Fruit fly (Drosophila melanogaster): Measurements from ENCODE around the gene Gyc76C.

Gene Gyc76C

DNA sequence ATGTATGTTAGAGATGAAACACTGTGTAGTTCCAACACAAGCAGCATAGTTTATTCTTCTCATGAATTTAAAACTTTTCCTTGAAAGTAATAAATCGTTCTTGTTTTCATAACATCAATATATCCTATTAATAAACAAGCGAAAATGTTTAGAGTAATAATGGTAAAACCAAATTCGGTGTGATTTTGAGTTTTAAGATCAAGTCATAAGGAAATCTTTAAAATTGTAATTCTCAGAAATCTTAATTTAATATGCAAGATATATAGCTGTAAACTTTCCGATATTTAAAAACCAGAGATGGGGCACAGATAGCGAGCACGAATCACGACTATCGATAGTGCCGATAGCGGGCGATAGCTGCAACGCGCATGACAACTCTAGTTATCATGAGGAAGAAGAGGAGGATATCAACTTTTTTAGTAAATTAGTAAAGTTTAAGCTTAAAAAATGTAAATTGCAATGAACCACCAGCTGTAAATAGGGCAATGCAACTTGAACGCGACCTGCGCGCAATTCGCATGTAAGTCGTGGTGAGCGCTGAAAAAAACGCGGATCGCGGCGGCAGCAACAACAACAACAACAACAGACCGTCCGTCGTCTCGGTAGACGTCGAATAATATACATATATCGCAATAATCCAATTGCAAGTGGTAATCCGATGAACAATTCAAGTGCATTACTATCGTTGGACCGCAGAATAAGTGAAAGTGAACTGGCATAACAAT lies 24.6 kb upstream of the Gyc76C start, which contains the start of the genes Fibp and Deaf1:
TSS of gene Fibp (minus strand) at position 161 of the 725 bp plus-strand sequence.
TSS of gene Deaf1 (plus strand) at position 368 of the 725 bp plus-strand sequence.
- no peak for TF ChIP-seq Pif1A (GFP tag; optimal IDR thresholded peaks at IDR 0.05)
- TF ChIP-seq CG10348 (GFP tag; IDR thresholded peaks at IDR 0.05), result no peak
- TF ChIP-seq CG13204 (GFP tag; optimal IDR thresholded peaks at IDR 0.05), result no peak
- TF ChIP-seq gl (tag; optimal IDR thresholded peaks at IDR 0.05), result no peak
- peak; percentile 53 for TF ChIP-seq CG34367 (tag; optimal IDR thresholded peaks at IDR 0.05)
- 0 out of 2 replicates have a peak, but pooled peaks have one; percentile 26 for TF ChIP-seq rn (GFP tag; IDR thresholded peaks at IDR 0.05)
- peak; percentile 51 for TF ChIP-seq CG17806 (tag; optimal IDR thresholded peaks at IDR 0.05)
- peak; percentile 61 for TF ChIP-seq Snoo (tag; optimal IDR thresholded peaks at IDR 0.05)
- no peak for TF ChIP-seq D1 (tag; optimal IDR thresholded peaks at IDR 0.05)
- TF ChIP-seq CG14655 (GFP tag; optimal IDR thresholded peaks at IDR 0.05), result no peak
- peak; percentile 68 for TF ChIP-seq CG15710 (tag; optimal IDR thresholded peaks at IDR 0.05)
- TF ChIP-seq Ets98B (GFP tag; IDR thresholded peaks at IDR 0.05), result no peak; the same call in 1 of the 2 replicates
- no peak for TF ChIP-seq CG12605 (GFP tag; IDR thresholded peaks at IDR 0.05)
- TF ChIP-seq fd96Ca (GFP tag; IDR thresholded peaks at IDR 0.05), result peak; percentile 45; the same call in 1 of the 3 replicates
- TF ChIP-seq CG9948 (tag; optimal IDR thresholded peaks at IDR 0.05), result peak; percentile 63
- TF ChIP-seq CG32121 (GFP tag; IDR thresholded peaks at IDR 0.05), result 0 out of 2 replicates have a peak, but pooled peaks have one; percentile 37
- no peak for TF ChIP-seq EcR (GFP tag; optimal IDR thresholded peaks at IDR 0.05)
- TF ChIP-seq CG8301 (tag; optimal IDR thresholded peaks at IDR 0.05), result peak; percentile 51
- TF ChIP-seq Pif1B (GFP tag; optimal IDR thresholded peaks at IDR 0.05), result no peak
- TF ChIP-seq CG4496 (GFP tag; IDR thresholded peaks at IDR 0.05), result peak; percentile 66; the same call in 1 of the 3 replicates
- TF ChIP-seq CG8159 (tag; optimal IDR thresholded peaks at IDR 0.05), result no peak

DNA sequence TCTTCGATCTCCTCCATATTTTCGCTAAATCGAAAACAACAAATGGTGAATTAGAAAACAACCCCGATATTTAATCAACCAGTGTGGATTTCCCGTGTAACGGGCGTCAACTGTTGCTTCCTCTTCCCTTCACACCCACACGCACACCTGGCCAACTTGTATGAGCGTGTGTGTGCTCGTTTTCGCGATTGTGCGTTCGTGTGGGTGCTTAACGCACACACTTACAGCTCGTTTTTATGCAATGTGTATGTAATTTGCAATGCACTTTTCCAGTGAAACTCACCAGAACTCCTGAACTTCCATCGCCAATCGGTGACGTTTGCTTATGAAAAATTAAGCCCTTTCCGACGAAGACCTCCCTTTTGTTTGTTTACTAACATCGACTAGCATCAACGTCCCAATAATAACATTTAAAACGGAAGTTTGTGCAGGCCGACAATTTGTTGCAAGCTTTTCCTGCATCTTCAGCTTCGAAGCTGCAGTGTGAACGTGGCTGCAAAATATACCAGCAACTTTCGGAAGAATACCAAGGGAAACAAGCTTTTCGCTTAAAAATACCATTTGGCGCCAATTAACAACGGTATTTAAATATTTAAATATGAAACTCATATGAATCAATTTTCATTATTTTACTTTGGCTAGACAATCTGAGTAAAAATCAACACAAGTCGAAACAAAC lies 22.2 kb upstream of the Gyc76C start, which contains the start of gene cyc:
TSS of gene cyc (minus strand) at position 467 of the 679 bp plus-strand sequence.
- peak; percentile 34 for TF ChIP-seq Snoo (tag; optimal IDR thresholded peaks at IDR 0.05)
- no peak for TF ChIP-seq D1 (tag; optimal IDR thresholded peaks at IDR 0.05)
- no peak for TF ChIP-seq CG8301 (tag; optimal IDR thresholded peaks at IDR 0.05)
- TF ChIP-seq CG8159 (tag; optimal IDR thresholded peaks at IDR 0.05), result no peak
- no peak for TF ChIP-seq CG13204 (GFP tag; optimal IDR thresholded peaks at IDR 0.05)
- TF ChIP-seq CG12605 (GFP tag; IDR thresholded peaks at IDR 0.05), result peak; percentile 64
- peak; percentile 64; the same call in 1 of the 2 replicates for TF ChIP-seq Ets98B (GFP tag; IDR thresholded peaks at IDR 0.05)
- no peak for TF ChIP-seq CG9948 (tag; optimal IDR thresholded peaks at IDR 0.05)
- peak; percentile 1 for TF ChIP-seq CG15710 (tag; optimal IDR thresholded peaks at IDR 0.05)
- no peak for TF ChIP-seq Pif1B (GFP tag; optimal IDR thresholded peaks at IDR 0.05)
- no peak for TF ChIP-seq CG14655 (GFP tag; optimal IDR thresholded peaks at IDR 0.05)
- TF ChIP-seq CG17806 (tag; optimal IDR thresholded peaks at IDR 0.05), result no peak
- no peak for TF ChIP-seq EcR (GFP tag; optimal IDR thresholded peaks at IDR 0.05)
- TF ChIP-seq rn (GFP tag; IDR thresholded peaks at IDR 0.05), result no peak
- no peak; the same call in 2 of the 3 replicates for TF ChIP-seq fd96Ca (GFP tag; IDR thresholded peaks at IDR 0.05)
- TF ChIP-seq CG32121 (GFP tag; IDR thresholded peaks at IDR 0.05), result peak; percentile 32; the same call in 1 of the 2 replicates
- peak; percentile 70 for TF ChIP-seq CG4496 (GFP tag; IDR thresholded peaks at IDR 0.05)
- no peak for TF ChIP-seq CG10348 (GFP tag; IDR thresholded peaks at IDR 0.05)
- TF ChIP-seq Pif1A (GFP tag; optimal IDR thresholded peaks at IDR 0.05), result no peak
- TF ChIP-seq gl (tag; optimal IDR thresholded peaks at IDR 0.05), result no peak
- no peak for TF ChIP-seq CG34367 (tag; optimal IDR thresholded peaks at IDR 0.05)

DNA sequence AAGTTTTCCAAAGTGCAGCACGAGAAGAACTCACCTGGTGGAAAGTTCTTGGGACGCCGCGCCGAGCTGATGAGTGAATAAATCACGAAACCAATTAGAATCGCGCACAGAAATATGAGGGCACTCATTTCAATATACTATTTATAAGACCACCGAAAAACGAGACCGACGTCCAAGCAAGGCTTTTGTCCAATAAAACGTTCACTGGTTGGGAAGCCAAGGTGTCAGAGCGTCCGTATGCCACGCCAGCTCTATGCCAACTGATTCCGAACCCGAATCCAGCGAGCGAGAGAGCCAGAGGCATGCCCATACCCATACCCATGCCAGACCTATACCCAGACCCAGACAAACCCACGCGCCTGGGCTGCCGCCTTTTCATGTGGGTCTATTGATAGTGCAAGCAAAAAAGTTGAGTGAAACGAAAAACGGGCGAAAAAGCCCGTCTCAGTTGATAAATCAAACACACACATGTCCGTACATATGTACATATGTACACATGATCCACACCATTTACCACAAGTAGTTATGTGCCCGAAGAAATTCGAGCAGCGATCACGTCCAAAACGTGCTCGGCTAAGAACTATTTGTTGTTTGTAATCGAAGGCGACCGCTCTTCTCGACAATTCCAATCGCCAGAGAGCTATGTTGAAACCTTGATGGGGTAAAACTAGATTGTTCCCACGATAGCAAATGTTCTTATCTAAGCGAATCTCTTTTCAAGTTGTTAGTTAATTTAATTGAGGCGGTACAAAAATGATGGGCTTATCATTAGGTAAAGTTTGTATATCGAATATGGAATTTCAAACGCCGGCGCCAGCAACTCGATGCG lies 19.9 kb upstream of the Gyc76C start, which contains the start of gene Cyp305a1:
TSS of gene Cyp305a1 (minus strand) at position 265 of the 829 bp plus-strand sequence.
- TF ChIP-seq CG15710 (tag; optimal IDR thresholded peaks at IDR 0.05) (no peak), Ets98B (GFP tag; IDR thresholded peaks at IDR 0.05) (no peak), CG32121 (GFP tag; IDR thresholded peaks at IDR 0.05) (0 out of 2 replicates have a peak, but pooled peaks have one; percentile 11)

DNA sequence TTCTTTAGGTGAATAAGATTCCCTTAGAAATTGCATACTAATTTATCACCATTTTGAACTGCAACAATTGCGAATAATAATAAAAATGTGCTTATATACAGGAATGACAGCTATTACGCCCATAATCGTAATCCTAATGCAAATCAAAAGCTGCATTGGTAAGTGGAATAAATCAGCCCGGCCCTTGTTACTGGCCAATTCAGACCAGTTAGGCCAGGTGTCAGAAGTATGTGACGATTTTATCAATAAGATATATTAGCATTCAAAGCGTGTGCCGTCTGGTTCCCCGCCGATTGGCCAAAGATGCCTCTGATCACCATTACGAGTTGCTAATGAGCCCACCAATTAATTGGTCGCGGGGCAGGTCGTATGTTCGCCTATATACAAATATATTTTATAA lies 19.1 kb upstream of the Gyc76C start:
- TF ChIP-seq CG15710 (tag; optimal IDR thresholded peaks at IDR 0.05) (no peak), Ets98B (GFP tag; IDR thresholded peaks at IDR 0.05) (no peak), CG17806 (tag; optimal IDR thresholded peaks at IDR 0.05) (no peak), Snoo (tag; optimal IDR thresholded peaks at IDR 0.05) (no peak), rn (GFP tag; IDR thresholded peaks at IDR 0.05) (no peak), Pif1A (GFP tag; optimal IDR thresholded peaks at IDR 0.05) (no peak), fd96Ca (GFP tag; IDR thresholded peaks at IDR 0.05) (no peak), CG8301 (tag; optimal IDR thresholded peaks at IDR 0.05) (no peak), CG14655 (GFP tag; optimal IDR thresholded peaks at IDR 0.05) (no peak), CG9948 (tag; optimal IDR thresholded peaks at IDR 0.05) (no peak), CG12605 (GFP tag; IDR thresholded peaks at IDR 0.05) (no peak), Pif1B (GFP tag; optimal IDR thresholded peaks at IDR 0.05) (no peak), D1 (tag; optimal IDR thresholded peaks at IDR 0.05) (no peak), gl (tag; optimal IDR thresholded peaks at IDR 0.05) (no peak), CG13204 (GFP tag; optimal IDR thresholded peaks at IDR 0.05) (no peak), EcR (GFP tag; optimal IDR thresholded peaks at IDR 0.05) (no peak), CG32121 (GFP tag; IDR thresholded peaks at IDR 0.05) (no peak)

Data from whole organism, pupa.